Fruit fly (Drosophila melanogaster) whole organism, embryonic: Measurements from ENCODE around the gene CG32379.
A peak's percentile ranks its signal among the peaks of the same experiment; 100 is the strongest.

Experiments
- Antp ChIP-seq: fragments of 200-800 bp; sonication (Bioruptor generic); optimal IDR thresholded peaks from 3 replicates; lab custom pipeline; 2016; ENCODE audit warnings: missing biosample characterization, missing genetic modification characterization
- Asciz ChIP-seq: fragments of 200-800 bp; sonication (Bioruptor generic); optimal IDR thresholded peaks from 2 replicates; lab custom pipeline; 2017; ENCODE audit warnings: missing biosample characterization, mild to moderate bottlenecking, missing genetic modification characterization, missing genetic modification reagents
- Bdp1 ChIP-seq: fragments of 200-800 bp; sonication (Bioruptor generic); optimal IDR thresholded peaks from 3 replicates; lab custom pipeline; 2016; ENCODE audit warnings: missing biosample characterization, missing genetic modification characterization
- C15 ChIP-seq: fragments of 200-800 bp; sonication (Bioruptor generic); IDR thresholded peaks from 3 replicates; pipeline ENCODE4 v1.3.6; 2022; ENCODE audit warnings: missing biosample characterization, missing genetic modification characterization
- CG10321 ChIP-seq: fragments of 200-800 bp; sonication (Bioruptor generic); IDR thresholded peaks from 2 replicates; pipeline ENCODE4 v1.3.6; 2022; ENCODE audit warnings: missing biosample characterization, missing genetic modification characterization
- CG11504 ChIP-seq: fragments of 200-800 bp; sonication (Bioruptor generic); optimal IDR thresholded peaks from 3 replicates; lab custom pipeline; 2019; ENCODE audit warnings: missing biosample characterization, mild to moderate bottlenecking, missing genetic modification characterization, moderate library complexity
- CG11723 ChIP-seq: fragments of 200-800 bp; sonication (Bioruptor generic); optimal IDR thresholded peaks from 2 replicates; lab custom pipeline; 2017; ENCODE audit warnings: missing biosample characterization, mild to moderate bottlenecking, missing genetic modification characterization
- CG12071 ChIP-seq: fragments of 200-800 bp; sonication (Bioruptor generic); optimal IDR thresholded peaks from 3 replicates; lab custom pipeline; 2018; ENCODE audit warnings: missing biosample characterization, mild to moderate bottlenecking, missing genetic modification characterization
- CG13894 ChIP-seq: fragments of 200-800 bp; sonication (Bioruptor generic); optimal IDR thresholded peaks from 3 replicates; lab custom pipeline; 2018; ENCODE audit warnings: missing biosample characterization, mild to moderate bottlenecking, missing genetic modification characterization, moderate library complexity
- CG15073 ChIP-seq: fragments of 200-800 bp; sonication (Bioruptor generic); optimal IDR thresholded peaks from 2 replicates; lab custom pipeline; 2016; ENCODE audit warnings: missing biosample characterization, missing genetic modification characterization
- CG15269 ChIP-seq: fragments of 200-800 bp; sonication (Bioruptor generic); optimal IDR thresholded peaks from 2 replicates; lab custom pipeline; 2018; ENCODE audit warnings: missing biosample characterization, mild to moderate bottlenecking, missing genetic modification characterization, moderate library complexity
- CG15479 ChIP-seq: fragments of 200-800 bp; sonication (Bioruptor generic); optimal IDR thresholded peaks from 3 replicates; lab custom pipeline; 2019; ENCODE audit warnings: missing biosample characterization, mild to moderate bottlenecking, missing genetic modification characterization, moderate library complexity
- CG16813 ChIP-seq: fragments of 200-800 bp; sonication (Bioruptor generic); IDR thresholded peaks from 3 replicates; pipeline ENCODE4 v1.3.6; 2022; ENCODE audit warnings: missing biosample characterization, missing genetic modification characterization; ENCODE audit not compliant: partially characterized antibody
- CG17186 ChIP-seq: fragments of 200-800 bp; sonication (Bioruptor generic); optimal IDR thresholded peaks from 3 replicates; lab custom pipeline; 2017; ENCODE audit warnings: missing biosample characterization, missing genetic modification reagents, missing genetic modification characterization
- CG17328 ChIP-seq: fragments of 200-800 bp; sonication (Bioruptor generic); IDR thresholded peaks from 2 replicates; pipeline ENCODE4 v1.3.6; 2022; ENCODE audit warnings: missing biosample characterization, missing genetic modification characterization
- CG17829 ChIP-seq: fragments of 200-800 bp; optimal IDR thresholded peaks from 2 replicates; lab custom pipeline; 2019; ENCODE audit warnings: missing biosample characterization, mild to moderate bottlenecking, missing genetic modification characterization, moderate library complexity
- CG2712 ChIP-seq: fragments of 200-800 bp; optimal IDR thresholded peaks from 3 replicates; lab custom pipeline; 2019; ENCODE audit warnings: missing biosample characterization, mild to moderate bottlenecking, missing genetic modification characterization, moderate library complexity
- CG32772 ChIP-seq: fragments of 200-800 bp; sonication (Bioruptor generic); IDR thresholded peaks from 2 replicates; pipeline ENCODE4 v1.3.6; 2022; ENCODE audit warnings: missing biosample characterization, missing genetic modification characterization
- CG6175 ChIP-seq: fragments of 200-800 bp; sonication (Bioruptor generic); IDR thresholded peaks from 3 replicates; pipeline ENCODE4 v1.3.6; 2022; ENCODE audit warnings: missing biosample characterization, missing genetic modification characterization
- CG6854 ChIP-seq: fragments of 200-800 bp; sonication (Bioruptor generic); optimal IDR thresholded peaks from 3 replicates; lab custom pipeline; 2017; ENCODE audit warnings: missing biosample characterization, mild to moderate bottlenecking, missing genetic modification characterization
- CG7963 ChIP-seq: fragments of 200-800 bp; sonication (Bioruptor generic); IDR thresholded peaks from 3 replicates; pipeline ENCODE4 v1.3.6; 2022; ENCODE audit warnings: missing biosample characterization, missing genetic modification characterization; ENCODE audit not compliant: partially characterized antibody
- CG8281 ChIP-seq: fragments of 200-800 bp; sonication (Bioruptor generic); optimal IDR thresholded peaks from 2 replicates; lab custom pipeline; 2018; ENCODE audit warnings: missing biosample characterization, mild to moderate bottlenecking, missing genetic modification characterization, moderate library complexity
- Doc3 ChIP-seq: fragments of 200-800 bp; sonication (Bioruptor generic); IDR thresholded peaks from 3 replicates; pipeline ENCODE4 v1.3.6; 2022; ENCODE audit warnings: missing biosample characterization, missing genetic modification characterization; ENCODE audit not compliant: partially characterized antibody
- Fer1 ChIP-seq: fragments of 200-800 bp; sonication (Bioruptor generic); optimal IDR thresholded peaks from 2 replicates; lab custom pipeline; 2017; ENCODE audit warnings: missing biosample characterization, mild to moderate bottlenecking, missing genetic modification characterization
- HLH3B ChIP-seq: fragments of 200-800 bp; sonication (Bioruptor generic); IDR thresholded peaks from 2 replicates; pipeline ENCODE4 v1.3.6; 2022; ENCODE audit warnings: missing biosample characterization, missing genetic modification characterization
- Hr3 ChIP-seq: fragments of 200-800 bp; sonication (Bioruptor generic); optimal IDR thresholded peaks from 3 replicates; lab custom pipeline; 2016; ENCODE audit warnings: missing biosample characterization, missing genetic modification characterization
- Hsf ChIP-seq: fragments of 200-800 bp; sonication (Bioruptor generic); optimal IDR thresholded peaks from 3 replicates; lab custom pipeline; 2016; ENCODE audit warnings: missing biosample characterization, missing genetic modification characterization
- Mes4 ChIP-seq: fragments of 200-800 bp; sonication (Bioruptor generic); optimal IDR thresholded peaks from 2 replicates; lab custom pipeline; 2016; ENCODE audit warnings: missing biosample characterization, missing genetic modification characterization
- Ravus ChIP-seq: fragments of 200-800 bp; sonication (Bioruptor generic); IDR thresholded peaks from 2 replicates; pipeline ENCODE4 v1.3.6; 2022; ENCODE audit warnings: missing biosample characterization, missing genetic modification characterization
- Side ChIP-seq: fragments of 200-800 bp; sonication (Bioruptor generic); optimal IDR thresholded peaks from 2 replicates; lab custom pipeline; 2016; ENCODE audit warnings: missing biosample characterization, missing genetic modification characterization
- Sox100B ChIP-seq: fragments of 200-800 bp; sonication (Bioruptor generic); optimal IDR thresholded peaks from 3 replicates; lab custom pipeline; 2018; ENCODE audit warnings: missing biosample characterization, mild to moderate bottlenecking, missing genetic modification characterization
- Taf1 ChIP-seq: fragments of 200-800 bp; sonication (Bioruptor generic); IDR thresholded peaks from 2 replicates; pipeline ENCODE4 v1.3.6; 2022; ENCODE audit warnings: missing biosample characterization, missing genetic modification characterization
- ac ChIP-seq: fragments of 200-800 bp; sonication (Bioruptor generic); optimal IDR thresholded peaks from 3 replicates; lab custom pipeline; 2017; ENCODE audit warnings: missing biosample characterization, mild to moderate bottlenecking, missing genetic modification characterization
- al ChIP-seq: fragments of 200-800 bp; sonication (Bioruptor generic); IDR thresholded peaks from 2 replicates; pipeline ENCODE4 v1.3.6; 2022; ENCODE audit warnings: missing biosample characterization, missing genetic modification characterization
- chm ChIP-seq: fragments of 200-800 bp; sonication (Bioruptor generic); IDR thresholded peaks from 2 replicates; pipeline ENCODE4 v1.3.6; 2022; ENCODE audit warnings: missing biosample characterization, missing genetic modification characterization
- crc ChIP-seq: fragments of 200-800 bp; sonication (Bioruptor generic); optimal IDR thresholded peaks from 2 replicates; lab custom pipeline; 2016; ENCODE audit warnings: missing biosample characterization, missing genetic modification characterization
- cwo ChIP-seq: fragments of 200-800 bp; sonication (Bioruptor generic); optimal IDR thresholded peaks from 3 replicates; lab custom pipeline; 2017; ENCODE audit warnings: missing biosample characterization, missing genetic modification characterization, mild to moderate bottlenecking, moderate library complexity, missing genetic modification reagents
- dysf ChIP-seq: fragments of 200-800 bp; sonication (Bioruptor generic); IDR thresholded peaks from 3 replicates; pipeline ENCODE4 v1.3.6; 2022; ENCODE audit warnings: missing biosample characterization, missing genetic modification characterization
- fu2 ChIP-seq: fragments of 200-800 bp; sonication (Bioruptor generic); optimal IDR thresholded peaks from 2 replicates; lab custom pipeline; 2016; ENCODE audit warnings: missing biosample characterization, missing genetic modification characterization
- gce ChIP-seq: fragments of 200-800 bp; sonication (Bioruptor generic); IDR thresholded peaks from 3 replicates; pipeline ENCODE4 v1.3.6; 2022; ENCODE audit warnings: missing biosample characterization, missing genetic modification characterization
- gsb-n ChIP-seq: fragments of 200-800 bp; sonication (Bioruptor generic); optimal IDR thresholded peaks from 3 replicates; lab custom pipeline; 2018; ENCODE audit warnings: missing biosample characterization, mild to moderate bottlenecking, missing genetic modification characterization
- lbe ChIP-seq: fragments of 200-800 bp; sonication (Bioruptor generic); optimal IDR thresholded peaks from 2 replicates; lab custom pipeline; 2016; ENCODE audit warnings: missing biosample characterization, mild to moderate bottlenecking, missing genetic modification characterization
- onecut ChIP-seq: fragments of 200-800 bp; sonication (Bioruptor generic); IDR thresholded peaks from 2 replicates; pipeline ENCODE4 v1.3.6; 2022; ENCODE audit warnings: missing biosample characterization, missing genetic modification characterization
- org-1 ChIP-seq: fragments of 200-800 bp; sonication (Bioruptor generic); optimal IDR thresholded peaks from 2 replicates; lab custom pipeline; 2017; ENCODE audit warnings: missing biosample characterization, missing genetic modification characterization
- pho ChIP-seq: fragments of 200-800 bp; sonication (Bioruptor generic); optimal IDR thresholded peaks from 2 replicates; lab custom pipeline; 2016; ENCODE audit warnings: missing biosample characterization, missing genetic modification characterization
- pnt ChIP-seq: fragments of 200-800 bp; sonication (Bioruptor generic); optimal IDR thresholded peaks from 3 replicates; lab custom pipeline; 2016; ENCODE audit warnings: missing biosample characterization, missing genetic modification characterization
- slou ChIP-seq: fragments of 200-800 bp; sonication (Bioruptor generic); optimal IDR thresholded peaks from 3 replicates; lab custom pipeline; 2016; ENCODE audit warnings: missing biosample characterization, missing genetic modification characterization
- slp2 ChIP-seq: fragments of 200-800 bp; sonication (Bioruptor generic); optimal IDR thresholded peaks from 2 replicates; lab custom pipeline; 2016; ENCODE audit warnings: missing biosample characterization, missing genetic modification characterization
- so ChIP-seq: fragments of 200-800 bp; sonication (Bioruptor generic); IDR thresholded peaks from 3 replicates; pipeline ENCODE4 v1.3.6; 2022; ENCODE audit warnings: missing biosample characterization, missing genetic modification characterization
- ssp ChIP-seq: fragments of 200-800 bp; sonication (Bioruptor generic); IDR thresholded peaks from 2 replicates; pipeline ENCODE4 v1.3.6; 2022; ENCODE audit warnings: missing biosample characterization, missing genetic modification characterization

The CG32379 gene

dm6 chr3L:7347984-7348631 is 48.0 kb upstream of the CG32379 start, which contains the start of the genes Srp19 and qm (continued):
- TF ChIP-seq CG2712 (tag; lab: Kevin White, UChicago) (peak; percentile 68), chm (GFP tag; lab: Robert Waterston, UW) (peak; percentile 67; the same call in 1 of the 2 replicates), CG15073 (GFP tag; lab: Kevin White, UChicago) (no peak), HLH3B (GFP tag; lab: Robert Waterston, UW) (no peak), fu2 (GFP tag; lab: Kevin White, UChicago) (peak; percentile 4), Doc3 (GFP tag; lab: Robert Waterston, UW) (peak; percentile 78), cwo (peak; percentile 36), dysf (GFP tag; lab: Robert Waterston, UW) (peak; percentile 64), Sox100B (GFP tag; lab: Kevin White, UChicago) (no peak), CG16813 (peak; percentile 86), CG12071 (GFP tag; lab: Kevin White, UChicago) (peak; percentile 55), crc (GFP tag; lab: Kevin White, UChicago) (no peak), Ravus (GFP tag; lab: Robert Waterston, UW) (no peak), CG17829 (tag; lab: Kevin White, UChicago) (peak; percentile 43), lbe (peak; percentile 18), so (GFP tag; lab: Robert Waterston, UW) (peak; percentile 55; the same call in 2 of the 3 replicates), al (GFP tag; lab: Robert Waterston, UW) (peak; percentile 56; the same call in 1 of the 2 replicates), CG11723 (GFP tag; lab: Kevin White, UChicago) (no peak), Taf1 (0 out of 2 replicates have a peak, but pooled peaks have one; percentile 17), C15 (GFP tag; lab: Robert Waterston, UW) (no peak), CG11504 (tag; lab: Kevin White, UChicago) (no peak), CG10321 (GFP tag; lab: Robert Waterston, UW) (no peak), CG17186 (GFP tag; lab: Kevin White, UChicago) (no peak), CG8281 (tag; lab: Kevin White, UChicago) (no peak), gce (peak; percentile 73; the same call in 2 of the 3 replicates), ssp (GFP tag; lab: Robert Waterston, UW) (no peak; the same call in none of the 2 replicates), slou (GFP tag; lab: Kevin White, UChicago) (peak; percentile 8), Bdp1 (GFP tag; lab: Kevin White, UChicago) (no peak), CG17328 (GFP tag; lab: Robert Waterston, UW) (no peak), Asciz (no peak), CG13894 (tag; lab: Kevin White, UChicago) (peak; percentile 45), onecut (GFP tag; lab: Robert Waterston, UW) (peak; percentile 44; the same call in 1 of the 2 replicates), Side (GFP tag; lab: Kevin White, UChicago) (peak; percentile 77), CG32772 (GFP tag; lab: Robert Waterston, UW) (peak; percentile 58), CG7963 (no peak; the same call in 2 of the 3 replicates), CG6175 (no peak), gsb-n (tag; lab: Kevin White, UChicago) (peak; percentile 22), CG15269 (tag; lab: Kevin White, UChicago) (peak; percentile 15), Mes4 (GFP tag; lab: Kevin White, UChicago) (no peak), Hr3 (GFP tag; lab: Kevin White, UChicago) (peak; percentile 57), slp2 (GFP tag; lab: Kevin White, UChicago) (no peak), ac (GFP tag; lab: Kevin White, UChicago) (no peak), pnt (GFP tag; lab: Kevin White, UChicago) (peak; percentile 61), Antp (GFP tag; lab: Kevin White, UChicago) (peak; percentile 60), Fer1 (GFP tag; lab: Kevin White, UChicago) (peak; percentile 51), CG15479 (no peak), CG6854 (GFP tag; lab: Kevin White, UChicago) (peak; percentile 59), org-1 (GFP tag; lab: Kevin White, UChicago) (no peak), Hsf (GFP tag; lab: Kevin White, UChicago) (peak; percentile 56), pho (GFP tag; lab: Kevin White, UChicago) (peak; percentile 69)
